Fruit fly (Drosophila melanogaster): ENCODE results near the gene Mcm3.

Mcm3 gene

DNA sequence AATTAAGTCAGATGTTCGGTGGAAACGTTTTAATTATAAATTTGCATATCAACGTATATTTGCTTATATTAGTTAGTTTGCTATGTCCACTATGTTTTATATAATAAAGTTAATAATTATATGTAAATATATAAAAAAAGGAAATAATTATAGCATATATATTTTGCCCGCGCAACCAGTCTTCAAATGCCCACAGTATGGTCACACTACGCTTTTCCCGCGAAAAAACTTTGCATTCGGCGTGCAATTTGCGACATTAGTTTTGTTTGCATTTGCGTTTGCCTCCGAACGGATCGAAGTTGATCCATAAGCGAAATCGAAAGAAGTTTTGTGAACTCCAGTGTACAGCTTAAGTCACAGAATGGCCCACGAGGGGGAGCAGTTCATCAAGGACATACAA lies at the start of gene Mcm3:
Mcm3 (plus strand) TSS at position 220 of the 400 bp plus-strand sequence.
- TF ChIP-seq unc-4 (GFP tag; IDR thresholded peaks at IDR 0.05; ENCODE audit: partially characterized antibody) (no peak), PHDP (tag; optimal IDR thresholded peaks at IDR 0.05) (no peak), CG4820 (GFP tag; optimal IDR thresholded peaks at IDR 0.05) (no peak), CG17829 (tag; optimal IDR thresholded peaks at IDR 0.05) (no peak), CG7745 (tag; optimal IDR thresholded peaks at IDR 0.05) (no peak), zen (tag; optimal IDR thresholded peaks at IDR 0.05) (no peak), Dad (GFP tag; optimal IDR thresholded peaks at IDR 0.05) (no peak), Dp (GFP tag; optimal IDR thresholded peaks at IDR 0.05) (peak; percentile 72), E2f1 (GFP tag; IDR thresholded peaks at IDR 0.05) (peak; percentile 61; the same call in 1 of the 2 replicates), CG18476 (GFP tag; optimal IDR thresholded peaks at IDR 0.05) (no peak), CG30020 (tag; optimal IDR thresholded peaks at IDR 0.05) (peak; percentile 13), CG8388 (GFP tag; optimal IDR thresholded peaks at IDR 0.05) (no peak), CG8290 (GFP tag; optimal IDR thresholded peaks at IDR 0.05) (no peak), CG8290 (tag; optimal IDR thresholded peaks at IDR 0.05) (no peak), MBD-R2 (GFP tag; IDR thresholded peaks at IDR 0.05) (peak; percentile 28; the same call in 1 of the 2 replicates), grau (tag; optimal IDR thresholded peaks at IDR 0.05) (peak; percentile 22), CG9797 (GFP tag; optimal IDR thresholded peaks at IDR 0.05) (peak; percentile 19), CkIIα-i1 (GFP tag; IDR thresholded peaks at IDR 0.05) (no peak), Rx (GFP tag; IDR thresholded peaks at IDR 0.05) (no peak), vnd (GFP tag; IDR thresholded peaks at IDR 0.05; ENCODE audit: partially characterized antibody) (no peak), Med (GFP tag) (peak; percentile 16), E2f2 (GFP tag; IDR thresholded peaks at IDR 0.05) (peak; percentile 84), pzg (GFP tag; optimal IDR thresholded peaks at IDR 0.05) (peak; percentile 10), Adf1 (GFP tag; IDR thresholded peaks at IDR 0.05) (no peak), ewg (GFP tag; optimal IDR thresholded peaks at IDR 0.05) (no peak), BEAF-32 (GFP tag; optimal IDR thresholded peaks at IDR 0.05) (peak; percentile 11), Neu2 (GFP tag; optimal IDR thresholded peaks at IDR 0.05; ENCODE audit: borderline replicate concordance) (no peak), row (GFP tag; IDR thresholded peaks at IDR 0.05) (0 out of 3 replicates have a peak, but pooled peaks have one; percentile 10), CG15479 (GFP tag; optimal IDR thresholded peaks at IDR 0.05) (peak; percentile 40), Bgb (GFP tag; IDR thresholded peaks at IDR 0.05; ENCODE audit: partially characterized antibody) (no peak), sens-2 (GFP tag; IDR thresholded peaks at IDR 0.05) (no peak), CG10565 (GFP tag; optimal IDR thresholded peaks at IDR 0.05) (no peak), D19B (GFP tag; optimal IDR thresholded peaks at IDR 0.05) (no peak), jumu (GFP tag; optimal IDR thresholded peaks at IDR 0.05) (no peak), CG13624 (GFP tag; optimal IDR thresholded peaks at IDR 0.05) (no peak), gfzf (GFP tag; optimal IDR thresholded peaks at IDR 0.05) (peak; percentile 34), CG1603 (tag; optimal IDR thresholded peaks at IDR 0.05) (no peak), CG10979 (tag; optimal IDR thresholded peaks at IDR 0.05) (no peak)

DNA sequence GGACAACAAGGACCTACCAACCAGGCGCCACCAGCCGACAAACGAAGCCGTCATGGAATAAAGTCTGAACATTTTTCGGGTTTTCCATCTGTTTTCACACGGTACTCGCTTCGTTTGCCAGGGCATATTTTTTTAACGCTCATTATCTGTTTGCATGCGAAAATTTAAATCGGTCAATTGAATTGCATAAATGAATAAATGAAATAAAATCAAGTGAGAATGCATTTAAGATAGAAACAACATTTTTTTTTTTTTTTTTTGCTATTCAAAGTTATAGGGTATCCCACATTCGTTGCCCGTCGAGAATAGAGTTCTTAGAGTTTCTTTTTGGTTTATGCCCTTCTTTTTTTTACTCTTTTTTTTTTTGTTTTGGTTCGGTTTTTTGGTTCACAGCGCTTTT lies 37.8 kb upstream of the Mcm3 start:
- TF ChIP-seq CG11085 (GFP tag; IDR thresholded peaks at IDR 0.05) (0 out of 2 replicates have a peak, but pooled peaks have one; percentile 19), CG9609 (GFP tag; optimal IDR thresholded peaks at IDR 0.05) (peak; percentile 24), CG18599 (GFP tag; optimal IDR thresholded peaks at IDR 0.05) (peak; percentile 77), jumu (GFP tag; optimal IDR thresholded peaks at IDR 0.05) (peak; percentile 26), pum (GFP tag; optimal IDR thresholded peaks at IDR 0.05) (peak; percentile 32), dimm (GFP tag; IDR thresholded peaks at IDR 0.05) (no peak), Side (GFP tag; optimal IDR thresholded peaks at IDR 0.05) (peak; percentile 6), CG15269 (tag; optimal IDR thresholded peaks at IDR 0.05) (peak; percentile 51), lilli (GFP tag; optimal IDR thresholded peaks at IDR 0.05) (peak; percentile 62), Dbx (GFP tag; IDR thresholded peaks at IDR 0.05) (peak; percentile 57; the same call in 1 of the 3 replicates), chn (GFP tag; optimal IDR thresholded peaks at IDR 0.05) (no peak), pho (GFP tag; optimal IDR thresholded peaks at IDR 0.05) (peak; percentile 55), CG10959 (GFP tag; IDR thresholded peaks at IDR 0.05) (peak; percentile 71), CG2120 (GFP tag; optimal IDR thresholded peaks at IDR 0.05) (peak; percentile 74), az2 (GFP tag; optimal IDR thresholded peaks at IDR 0.05) (peak; percentile 15), CG7357 (GFP tag; IDR thresholded peaks at IDR 0.05) (0 out of 3 replicates have a peak, but pooled peaks have one; percentile 43)
